Worm (Caenorhabditis elegans) whole organism, L4 larva: ENCODE data around the gene smg-7.

Source experiments
- R02D3.7 ChIP-seq: fragments of 150-350 bp; sonication (generic microtip); optimal IDR thresholded peaks from 3 replicates; lab custom pipeline; 2014; ENCODE audit warnings: missing biosample characterization, missing genetic modification characterization
- ceh-28 ChIP-seq: fragments of 150-350 bp; optimal IDR thresholded peaks from 2 replicates; lab custom pipeline; 2014; ENCODE audit warnings: missing biosample characterization, missing genetic modification reagents, missing genetic modification characterization
- daf-16 ChIP-seq, 3 experiments: sonication (generic microtip); optimal IDR thresholded peaks; 2 replicates each; lab custom pipeline; 2016 to 2017; ENCODE audit warnings: missing genetic modification characterization in 3 of 3, missing genetic modification reagents in 3 of 3, mild to moderate bottlenecking in 2 of 3, missing compliant biosample characterization in 2 of 3, missing biosample characterization in 1 of 3, moderate library complexity in 1 of 3
- dpl-1 ChIP-seq: fragments of 150-350 bp; optimal IDR thresholded peaks from 2 replicates; lab custom pipeline; 2014; ENCODE audit warnings: missing biosample characterization, missing genetic modification reagents, missing genetic modification characterization
- fkh-10 ChIP-seq: fragments of 150-350 bp; optimal IDR thresholded peaks from 2 replicates; lab custom pipeline; 2014; ENCODE audit warnings: missing biosample characterization, missing genetic modification reagents, missing genetic modification characterization
- lin-29 ChIP-seq: fragments of 200-800 bp; sonication (Bioruptor generic); IDR thresholded peaks from 2 replicates; pipeline ENCODE4 v1.3.6; 2022; ENCODE audit warnings: missing genetic modification reagents, missing genetic modification characterization, missing compliant biosample characterization
- mdl-1 ChIP-seq, 2 experiments: fragments of 150-350 bp in 1 of 2; sonication (generic microtip) in 1 of 2; optimal IDR thresholded peaks; 2 replicates each; lab custom pipeline; 2014 to 2017; ENCODE audit warnings: missing biosample characterization in 2 of 2, missing genetic modification characterization in 2 of 2
- mdt-29 ChIP-seq: fragments of 200-800 bp; sonication (Bioruptor generic); IDR thresholded peaks from 2 replicates; pipeline ENCODE4 v1.3.6; 2022; ENCODE audit warnings: missing genetic modification reagents, missing genetic modification characterization, missing compliant biosample characterization
- nhr-11 ChIP-seq: fragments of 150-350 bp; optimal IDR thresholded peaks from 2 replicates; lab custom pipeline; 2014; ENCODE audit warnings: missing biosample characterization, missing genetic modification characterization
- nhr-111 ChIP-seq: fragments of 200-800 bp; sonication (Bioruptor generic); optimal IDR thresholded peaks from 2 replicates; lab custom pipeline; 2018; ENCODE audit warnings: mild to moderate bottlenecking, missing genetic modification characterization, missing compliant biosample characterization
- nhr-41 ChIP-seq: fragments of 200-800 bp; sonication (Bioruptor generic); IDR thresholded peaks from 2 replicates; pipeline ENCODE4 v1.3.6; 2022; ENCODE audit warnings: missing genetic modification reagents, missing genetic modification characterization, missing compliant biosample characterization
- nhr-77 ChIP-seq: fragments of 150-350 bp; optimal IDR thresholded peaks from 2 replicates; lab custom pipeline; 2014; ENCODE audit warnings: missing biosample characterization, missing genetic modification characterization
- zag-1 ChIP-seq: fragments of 150-350 bp; optimal IDR thresholded peaks from 2 replicates; lab custom pipeline; 2014; ENCODE audit warnings: missing biosample characterization, missing genetic modification characterization
- ztf-11 ChIP-seq: fragments of 150-350 bp; optimal IDR thresholded peaks from 2 replicates; lab custom pipeline; 2014; ENCODE audit warnings: missing biosample characterization, missing genetic modification characterization

DNA sequence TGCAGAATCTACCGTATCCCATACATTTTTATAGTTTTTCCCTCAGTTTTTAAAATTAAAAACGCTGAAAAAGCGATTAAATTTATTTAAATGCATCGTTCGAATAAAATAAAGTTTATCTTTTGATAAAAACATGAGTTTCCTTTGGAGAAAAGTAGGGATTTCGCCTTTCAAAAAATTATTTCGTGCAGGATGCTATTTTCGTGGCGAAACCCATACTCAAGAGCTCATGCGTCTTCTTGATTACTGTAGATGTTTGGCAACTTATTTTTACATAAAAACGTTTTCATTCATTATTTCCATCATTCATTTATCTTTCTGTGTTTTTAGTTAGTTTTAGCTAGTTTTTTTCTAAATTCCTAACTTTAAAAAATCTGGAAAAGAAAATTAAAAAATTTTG lies 47.7 kb upstream of the smg-7 start:
- TF ChIP-seq dpl-1, result no peak
- TF ChIP-seq R02D3.7 (tag; lab: Kevin White, UChicago), result no peak
- TF ChIP-seq nhr-111 (GFP tag; lab: Kevin White, UChicago), result no peak
- no peak for TF ChIP-seq nhr-11 (tag; lab: Kevin White, UChicago)
- TF ChIP-seq fkh-10 (GFP tag; lab: Kevin White, UChicago), result no peak
- no peak for TF ChIP-seq ztf-11 (tag; lab: Kevin White, UChicago)
- no peak for TF ChIP-seq lin-29 (GFP tag; lab: Robert Waterston, UW)
- TF ChIP-seq nhr-77 (tag; lab: Kevin White, UChicago), result no peak
- TF ChIP-seq mdl-1 (tag; optimal IDR thresholded peaks at IDR 0.05; lab: Kevin White, UChicago), result no peak
- TF ChIP-seq mdt-29 (GFP tag; lab: Robert Waterston, UW), result no peak
- TF ChIP-seq zag-1 (tag; lab: Kevin White, UChicago), result no peak
- no peak for TF ChIP-seq nhr-41 (GFP tag; lab: Robert Waterston, UW)
- no peak for TF ChIP-seq ceh-28 (tag; lab: Kevin White, UChicago)
- TF ChIP-seq daf-16 (GFP tag; optimal IDR thresholded peaks at IDR 0.05; lab: Kevin White, UChicago), result no peak
- TF ChIP-seq daf-16 (tag; optimal IDR thresholded peaks at IDR 0.05; lab: Kevin White, UChicago), result no peak
